Worm (Caenorhabditis elegans): ENCODE results near the gene ubxn-4.

ubxn-4 gene

ce11 chrIII:8355462-8355815, 49.9 kb downstream of the ubxn-4 start:
- TF ChIP-seq R02D3.7 (tag; optimal IDR thresholded peaks at IDR 0.05) (no peak), egl-27 (tag; optimal IDR thresholded peaks at IDR 0.05) (no peak), nhr-76 (tag; optimal IDR thresholded peaks at IDR 0.05) (no peak), nhr-23 (tag; optimal IDR thresholded peaks at IDR 0.05) (no peak), ama-1 (optimal IDR thresholded peaks at IDR 0.05) (no peak), nhr-237 (tag; optimal IDR thresholded peaks at IDR 0.05) (no peak), snpc-4 (tag; optimal IDR thresholded peaks at IDR 0.05) (no peak), skn-1 (tag; optimal IDR thresholded peaks at IDR 0.05) (no peak), mml-1 (tag; optimal IDR thresholded peaks at IDR 0.05) (no peak)

- TF ChIP-seq mdl-1 (tag; optimal IDR thresholded peaks at IDR 0.05) (peak; percentile 36), ama-1 (optimal IDR thresholded peaks at IDR 0.05) (peak; percentile 15), ceh-28 (tag; optimal IDR thresholded peaks at IDR 0.05) (peak; percentile 52), nhr-25 (tag; optimal IDR thresholded peaks at IDR 0.05) (peak; percentile 14), lin-15B (tag; optimal IDR thresholded peaks at IDR 0.05) (peak; percentile 36), pqm-1 (tag; optimal IDR thresholded peaks at IDR 0.05) (peak; percentile 18), snpc-4 (tag; optimal IDR thresholded peaks at IDR 0.05) (peak; percentile 4), lin-39 (tag; optimal IDR thresholded peaks at IDR 0.05) (peak; percentile 39), egl-5 (tag; optimal IDR thresholded peaks at IDR 0.05) (no peak), nhr-12 (tag; optimal IDR thresholded peaks at IDR 0.05) (no peak), nfya-1 (tag; optimal IDR thresholded peaks at IDR 0.05; ENCODE audit: insufficient read depth) (peak; percentile 88), egl-27 (tag; optimal IDR thresholded peaks at IDR 0.05) (no peak), nhr-23 (tag; optimal IDR thresholded peaks at IDR 0.05) (peak; percentile 62), ztf-11 (tag; optimal IDR thresholded peaks at IDR 0.05) (no peak), mml-1 (tag; optimal IDR thresholded peaks at IDR 0.05) (no peak), pha-4 (tag; optimal IDR thresholded peaks at IDR 0.05) (peak; percentile 87), elt-2 (tag; optimal IDR thresholded peaks at IDR 0.05) (peak; percentile 8)
Observed at ce11 chrIII:8354644-8355461, 50.5 kb downstream of the ubxn-4 start, which contains the start of gene unc-116. Gene unc-116 (minus strand): TSS chrIII:8355174.

All from whole organism, L3 larva.